Fruit fly (Drosophila melanogaster) whole organism, wandering third instar larva: Measurements from ENCODE around the gene CG3473.

Experiments used
- Dfd ChIP-seq: fragments of >200 bp; optimal IDR thresholded peaks from 2 replicates; lab custom pipeline; 2017; ENCODE audit warnings: missing biosample characterization, missing genetic modification characterization
- Hnf4 ChIP-seq: fragments of 200-800 bp; sonication (Bioruptor generic); optimal IDR thresholded peaks from 2 replicates; lab custom pipeline; 2016; ENCODE audit warnings: missing biosample characterization, mild to moderate bottlenecking, missing genetic modification characterization
- Hr83 ChIP-seq: fragments of 200-300 bp; sonication (Bioruptor generic); optimal IDR thresholded peaks from 2 replicates; lab custom pipeline; 2016; ENCODE audit warnings: missing biosample characterization, mild to moderate bottlenecking, missing genetic modification characterization, moderate library complexity; ENCODE audit not compliant: poor library complexity, severe bottlenecking
- Sp1 ChIP-seq: fragments of 200-800 bp; sonication (Bioruptor generic); optimal IDR thresholded peaks from 3 replicates; lab custom pipeline; 2019; ENCODE audit warnings: missing biosample characterization, mild to moderate bottlenecking, missing genetic modification characterization, moderate library complexity
- Vsx2 ChIP-seq: fragments of 200-300, 225-300 bp; sonication (Bioruptor generic); optimal IDR thresholded peaks from 2 replicates; lab custom pipeline; 2018; ENCODE audit warnings: missing biosample characterization, missing genetic modification characterization; ENCODE audit not compliant: partially characterized antibody
- brk ChIP-seq: fragments of 200-800 bp; sonication (Bioruptor generic); optimal IDR thresholded peaks from 2 replicates; lab custom pipeline; 2016; ENCODE audit warnings: missing biosample characterization, mild to moderate bottlenecking, missing genetic modification characterization
- h ChIP-seq: fragments of 200-800 bp; sonication (Bioruptor generic); optimal IDR thresholded peaks from 3 replicates; lab custom pipeline; 2016; ENCODE audit warnings: missing biosample characterization, mild to moderate bottlenecking, missing genetic modification characterization
- pan ChIP-seq: fragments of >200 bp; optimal IDR thresholded peaks from 2 replicates; lab custom pipeline; 2017
- psq ChIP-seq: fragments of 200-800 bp; sonication (Bioruptor generic); optimal IDR thresholded peaks from 3 replicates; lab custom pipeline; 2017; ENCODE audit warnings: missing biosample characterization, mild to moderate bottlenecking, missing genetic modification characterization, moderate library complexity

DNA sequence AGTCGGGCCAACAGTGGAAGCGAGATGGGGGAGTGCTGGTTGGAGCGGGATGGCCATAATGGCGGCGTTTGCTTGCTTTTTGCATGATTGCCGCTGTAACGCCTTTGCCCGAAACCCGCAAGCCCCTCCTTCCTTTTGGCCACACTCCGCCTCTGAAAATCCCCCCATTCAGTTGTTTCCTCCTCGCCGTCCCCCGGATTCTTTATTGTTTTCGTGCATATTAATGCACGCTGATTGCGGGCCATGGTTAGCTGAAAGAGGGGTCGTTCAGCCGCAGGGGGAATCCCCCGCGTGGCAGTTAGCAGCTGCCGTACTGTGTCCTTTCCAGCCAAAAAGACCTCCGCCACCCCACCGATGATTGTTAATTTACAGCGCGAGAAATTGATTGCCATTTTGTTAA is 10.7 kb downstream of the CG3473 start:
- TF ChIP-seq Hnf4 (GFP tag; lab: Kevin White, UChicago) (no peak), Sp1 (GFP tag; lab: Kevin White, UChicago) (no peak), Hr83 (no peak), h (no peak), psq (GFP tag; lab: Kevin White, UChicago) (no peak), brk (GFP tag; lab: Kevin White, UChicago) (no peak), pan (lab: Kevin White, UChicago) (no peak), Dfd (GFP tag; lab: Kevin White, UChicago) (no peak), Vsx2 (GFP tag; lab: Kevin White, UChicago) (no peak)
